Fruit fly (Drosophila melanogaster): ENCODE data around the gene CG1136.

- peak; percentile 31 for TF ChIP-seq Hr96 (GFP tag; optimal IDR thresholded peaks at IDR 0.05)
- TF ChIP-seq cic (GFP tag; optimal IDR thresholded peaks at IDR 0.05), result peak; percentile 34
- TF ChIP-seq CG14711 (tag; optimal IDR thresholded peaks at IDR 0.05), result peak; percentile 14
- TF ChIP-seq CG7101 (tag; optimal IDR thresholded peaks at IDR 0.05), result peak; percentile 42
- TF ChIP-seq ovo (GFP tag; optimal IDR thresholded peaks at IDR 0.05), result peak; percentile 15
- no peak for TF ChIP-seq Crg-1 (GFP tag; optimal IDR thresholded peaks at IDR 0.05)
- TF ChIP-seq CG7045 (GFP tag; optimal IDR thresholded peaks at IDR 0.05), result peak; percentile 9
- no peak for TF ChIP-seq cnc (optimal IDR thresholded peaks at IDR 0.05)
- no peak for TF ChIP-seq CG11617 (GFP tag; optimal IDR thresholded peaks at IDR 0.05)
- TF ChIP-seq toe (GFP tag; optimal IDR thresholded peaks at IDR 0.05), result no peak
- peak; percentile 58 for TF ChIP-seq CG12768 (GFP tag; optimal IDR thresholded peaks at IDR 0.05)
Observed at dm6 chr3L:4071561-4072049, 25.2 kb downstream of the CG1136 start, which contains the start of gene wit.

Data from whole organism, adult.